Fruit fly (Drosophila melanogaster) whole organism, embryonic: Measurements from ENCODE around the gene CG9166.

ENCODE experiments used
- Antp ChIP-seq: fragments of 200-800 bp; sonication (Bioruptor generic); optimal IDR thresholded peaks from 3 replicates; lab custom pipeline; 2016; ENCODE audit warnings: missing biosample characterization, missing genetic modification characterization
- BEAF-32 ChIP-seq: fragments of 200-800 bp; sonication (Bioruptor generic); optimal IDR thresholded peaks from 3 replicates; lab custom pipeline; 2017; ENCODE audit warnings: missing biosample characterization, missing genetic modification characterization, mild to moderate bottlenecking, moderate library complexity, missing genetic modification reagents
- CG10209 ChIP-seq: fragments of 200-800 bp; sonication (Bioruptor generic); optimal IDR thresholded peaks from 3 replicates; lab custom pipeline; 2017; ENCODE audit warnings: missing biosample characterization, mild to moderate bottlenecking, missing genetic modification characterization, missing genetic modification reagents
- CG11456 ChIP-seq: fragments of 200-800 bp; sonication (Bioruptor generic); IDR thresholded peaks from 3 replicates; pipeline ENCODE4 v1.3.6; 2022; ENCODE audit warnings: missing biosample characterization, missing genetic modification characterization
- CG12299 ChIP-seq: fragments of 200-800 bp; sonication (Bioruptor generic); optimal IDR thresholded peaks from 2 replicates; lab custom pipeline; 2018; ENCODE audit warnings: missing biosample characterization, mild to moderate bottlenecking, missing genetic modification characterization
- CG14965 ChIP-seq: fragments of 200-800 bp; sonication (Bioruptor generic); optimal IDR thresholded peaks from 2 replicates; lab custom pipeline; 2016; ENCODE audit warnings: missing biosample characterization, missing genetic modification characterization, borderline replicate concordance
- CG17802 ChIP-seq: fragments of 200-800 bp; sonication (Bioruptor generic); optimal IDR thresholded peaks from 2 replicates; lab custom pipeline; 2018; ENCODE audit warnings: missing biosample characterization, mild to moderate bottlenecking, missing genetic modification characterization, moderate library complexity
- CG18764 ChIP-seq: fragments of 200-800 bp; sonication (Bioruptor generic); optimal IDR thresholded peaks from 3 replicates; lab custom pipeline; 2016; ENCODE audit warnings: missing biosample characterization, missing genetic modification characterization
- CG31365 ChIP-seq: fragments of 200-800 bp; sonication (Bioruptor generic); optimal IDR thresholded peaks from 2 replicates; lab custom pipeline; 2018; ENCODE audit warnings: missing biosample characterization, mild to moderate bottlenecking, missing genetic modification characterization
- CG33557 ChIP-seq: fragments of 200-800 bp; sonication (Bioruptor generic); optimal IDR thresholded peaks from 2 replicates; lab custom pipeline; 2019; ENCODE audit warnings: missing biosample characterization, mild to moderate bottlenecking, missing genetic modification characterization, moderate library complexity
- CG3726 ChIP-seq: fragments of 200-800 bp; sonication (Bioruptor generic); IDR thresholded peaks from 3 replicates; pipeline ENCODE4, ENCODE4 v1.3.6; 2022; ENCODE audit warnings: missing biosample characterization, missing genetic modification characterization
- CG4282 ChIP-seq: fragments of 200-800 bp; sonication (Bioruptor generic); optimal IDR thresholded peaks from 2 replicates; lab custom pipeline; 2016; ENCODE audit warnings: missing biosample characterization, missing genetic modification characterization
- CG4707 ChIP-seq: fragments of 200-800 bp; sonication (Bioruptor generic); optimal IDR thresholded peaks from 2 replicates; lab custom pipeline; 2018; ENCODE audit warnings: missing biosample characterization, mild to moderate bottlenecking, missing genetic modification characterization, moderate library complexity
- CG6272 ChIP-seq: fragments of 200-800 bp; sonication (Bioruptor generic); IDR thresholded peaks from 2 replicates; pipeline ENCODE4 v1.3.6; 2022; ENCODE audit warnings: missing biosample characterization, missing genetic modification characterization
- CG6765 ChIP-seq: fragments of 200-800 bp; sonication (Bioruptor generic); optimal IDR thresholded peaks from 3 replicates; lab custom pipeline; 2017; ENCODE audit warnings: missing biosample characterization, mild to moderate bottlenecking, missing genetic modification characterization
- CG8281 ChIP-seq: fragments of 200-800 bp; sonication (Bioruptor generic); optimal IDR thresholded peaks from 2 replicates; lab custom pipeline; 2018; ENCODE audit warnings: missing biosample characterization, mild to moderate bottlenecking, missing genetic modification characterization, moderate library complexity
- CG8290 ChIP-seq, 3 experiments: fragments of 200-800 bp; sonication (Bioruptor generic); optimal IDR thresholded peaks; 2 replicates each; lab custom pipeline; 2016 to 2019; ENCODE audit warnings: missing biosample characterization in 3 of 3, missing genetic modification characterization in 3 of 3, mild to moderate bottlenecking in 2 of 3, moderate library complexity in 1 of 3
- CG8388 ChIP-seq: fragments of 200-800 bp; sonication (Bioruptor generic); optimal IDR thresholded peaks from 2 replicates; lab custom pipeline; 2019; ENCODE audit warnings: missing biosample characterization, mild to moderate bottlenecking, missing genetic modification characterization, moderate library complexity
- CG8765 ChIP-seq: fragments of 200-800 bp; sonication (Bioruptor generic); IDR thresholded peaks from 2 replicates; pipeline ENCODE4 v1.3.6; 2022; ENCODE audit warnings: missing biosample characterization, missing genetic modification characterization
- CG9609 ChIP-seq: fragments of 200-800 bp; sonication (Bioruptor generic); optimal IDR thresholded peaks from 3 replicates; lab custom pipeline; 2016; ENCODE audit warnings: missing biosample characterization, missing genetic modification characterization
- Deaf1 ChIP-seq: fragments of 200-800 bp; optimal IDR thresholded peaks from 3 replicates; lab custom pipeline; 2019; ENCODE audit warnings: missing biosample characterization, mild to moderate bottlenecking, missing genetic modification characterization, moderate library complexity
- Dek ChIP-seq: fragments of 200-800 bp; sonication (Bioruptor generic); optimal IDR thresholded peaks from 3 replicates; lab custom pipeline; 2019; ENCODE audit warnings: missing biosample characterization, mild to moderate bottlenecking, missing genetic modification characterization, moderate library complexity
- E2f1 ChIP-seq: fragments of 200-800 bp; sonication (Bioruptor generic); IDR thresholded peaks from 2 replicates; pipeline ENCODE4 v1.3.6; 2022; ENCODE audit warnings: missing biosample characterization, missing genetic modification characterization
- H2.0 ChIP-seq: fragments of 200-800 bp; sonication (Bioruptor generic); IDR thresholded peaks from 2 replicates; pipeline ENCODE4 v1.3.6; 2022; ENCODE audit warnings: missing biosample characterization, missing genetic modification characterization
- HLH54F ChIP-seq: fragments of 200-800 bp; sonication (Bioruptor generic); optimal IDR thresholded peaks from 3 replicates; lab custom pipeline; 2016; ENCODE audit warnings: missing biosample characterization, missing genetic modification characterization
- HLHmδ ChIP-seq: fragments of 200-800 bp; sonication (Bioruptor generic); optimal IDR thresholded peaks from 2 replicates; lab custom pipeline; 2018; ENCODE audit warnings: missing biosample characterization, mild to moderate bottlenecking, missing genetic modification characterization, moderate library complexity
- Lhr ChIP-seq: fragments of 200-800 bp; sonication (Bioruptor generic); optimal IDR thresholded peaks from 3 replicates; lab custom pipeline; 2017; ENCODE audit warnings: mild to moderate bottlenecking, missing biosample characterization, missing genetic modification reagents, missing genetic modification characterization
- Max ChIP-seq: fragments of 200-800 bp; sonication (Bioruptor generic); optimal IDR thresholded peaks from 2 replicates; lab custom pipeline; 2016; ENCODE audit warnings: missing biosample characterization, mild to moderate bottlenecking, missing genetic modification characterization
- Oaz ChIP-seq: fragments of 200-800 bp; sonication (Bioruptor generic); IDR thresholded peaks from 2 replicates; pipeline ENCODE4 v1.3.6; 2022; ENCODE audit warnings: missing biosample characterization, missing genetic modification characterization
- Opbp ChIP-seq: fragments of 200-800 bp; sonication (Bioruptor generic); IDR thresholded peaks from 3 replicates; pipeline ENCODE4 v1.3.6; 2022; ENCODE audit warnings: missing biosample characterization, missing genetic modification characterization; ENCODE audit not compliant: partially characterized antibody
- Rx ChIP-seq: fragments of 200-800 bp; sonication (Bioruptor generic); IDR thresholded peaks from 2 replicates; pipeline ENCODE4 v1.3.6; 2022; ENCODE audit warnings: missing biosample characterization, missing genetic modification characterization
- ac ChIP-seq: fragments of 200-800 bp; sonication (Bioruptor generic); optimal IDR thresholded peaks from 3 replicates; lab custom pipeline; 2017; ENCODE audit warnings: missing biosample characterization, mild to moderate bottlenecking, missing genetic modification characterization
- amos ChIP-seq: fragments of 200-800 bp; sonication (Bioruptor generic); IDR thresholded peaks from 2 replicates; pipeline ENCODE4 v1.3.6; 2022; ENCODE audit warnings: missing biosample characterization, missing genetic modification characterization; ENCODE audit not compliant: partially characterized antibody
- ara ChIP-seq: fragments of 200-800 bp; sonication (Bioruptor generic); IDR thresholded peaks from 2 replicates; pipeline ENCODE4 v1.3.6; 2022; ENCODE audit warnings: missing biosample characterization, missing genetic modification characterization
- btn ChIP-seq: fragments of 200-800 bp; sonication (Bioruptor generic); optimal IDR thresholded peaks from 2 replicates; lab custom pipeline; 2016; ENCODE audit warnings: missing biosample characterization, missing genetic modification characterization
- cad ChIP-seq: fragments of >200 bp; optimal IDR thresholded peaks from 2 replicates; lab custom pipeline; 2017; ENCODE audit warnings: missing biosample characterization, missing genetic modification characterization
- dysf ChIP-seq: fragments of 200-800 bp; sonication (Bioruptor generic); IDR thresholded peaks from 3 replicates; pipeline ENCODE4 v1.3.6; 2022; ENCODE audit warnings: missing biosample characterization, missing genetic modification characterization
- ewg ChIP-seq: fragments of 200-800 bp; sonication (Bioruptor generic); optimal IDR thresholded peaks from 3 replicates; lab custom pipeline; 2017; ENCODE audit warnings: mild to moderate bottlenecking, missing biosample characterization, missing genetic modification reagents, missing genetic modification characterization
- gro ChIP-seq: fragments of 200-800 bp; sonication (Bioruptor generic); optimal IDR thresholded peaks from 2 replicates; lab custom pipeline; 2016; ENCODE audit warnings: missing biosample characterization, missing genetic modification characterization
- ham ChIP-seq: fragments of 200-800 bp; sonication (Bioruptor generic); IDR thresholded peaks from 2 replicates; pipeline ENCODE4 v1.3.6; 2022; ENCODE audit warnings: missing biosample characterization, missing genetic modification characterization
- hth ChIP-seq: fragments of >200 bp; optimal IDR thresholded peaks from 2 replicates; lab custom pipeline; 2017; ENCODE audit warnings: inconsistent platforms
- lab ChIP-seq: fragments of 200-800 bp; sonication (Bioruptor generic); optimal IDR thresholded peaks from 3 replicates; lab custom pipeline; 2017; ENCODE audit warnings: missing biosample characterization, missing genetic modification characterization, mild to moderate bottlenecking, moderate library complexity, missing genetic modification reagents
- mam ChIP-seq: fragments of 200-800 bp; sonication (Bioruptor generic); optimal IDR thresholded peaks from 3 replicates; lab custom pipeline; 2016; ENCODE audit warnings: missing biosample characterization, missing genetic modification characterization
- nerfin-2 ChIP-seq: fragments of 200-800 bp; sonication (Bioruptor generic); IDR thresholded peaks from 2 replicates; pipeline ENCODE4 v1.3.6; 2022; ENCODE audit warnings: missing biosample characterization, missing genetic modification characterization; ENCODE audit not compliant: partially characterized antibody
- nmo ChIP-seq: fragments of 200-800 bp; sonication (Bioruptor generic); optimal IDR thresholded peaks from 2 replicates; lab custom pipeline; 2018; ENCODE audit warnings: missing biosample characterization, mild to moderate bottlenecking, missing genetic modification characterization, moderate library complexity
- ro ChIP-seq: fragments of 200-800 bp; sonication (Bioruptor generic); IDR thresholded peaks from 2 replicates; pipeline ENCODE4 v1.3.6; 2022; ENCODE audit warnings: missing biosample characterization, missing genetic modification characterization
- sens-2 ChIP-seq: fragments of 200-800 bp; sonication (Bioruptor generic); IDR thresholded peaks from 2 replicates; pipeline ENCODE4 v1.3.6; 2022; ENCODE audit warnings: missing biosample characterization, missing genetic modification characterization
- slbo ChIP-seq: fragments of 200-800 bp; sonication (Bioruptor generic); IDR thresholded peaks from 2 replicates; pipeline ENCODE4 v1.3.6; 2022; ENCODE audit warnings: missing biosample characterization, missing genetic modification characterization
- sr ChIP-seq: fragments of 200-800 bp; sonication (Bioruptor generic); IDR thresholded peaks from 3 replicates; pipeline ENCODE4 v1.3.6; 2022; ENCODE audit warnings: missing biosample characterization, missing genetic modification characterization
- zen2 ChIP-seq: fragments of 200-800 bp; sonication (Bioruptor generic); IDR thresholded peaks from 3 replicates; pipeline ENCODE4 v1.3.6; 2022; ENCODE audit warnings: missing biosample characterization, missing genetic modification characterization; ENCODE audit not compliant: partially characterized antibody

CG9166 gene

DNA sequence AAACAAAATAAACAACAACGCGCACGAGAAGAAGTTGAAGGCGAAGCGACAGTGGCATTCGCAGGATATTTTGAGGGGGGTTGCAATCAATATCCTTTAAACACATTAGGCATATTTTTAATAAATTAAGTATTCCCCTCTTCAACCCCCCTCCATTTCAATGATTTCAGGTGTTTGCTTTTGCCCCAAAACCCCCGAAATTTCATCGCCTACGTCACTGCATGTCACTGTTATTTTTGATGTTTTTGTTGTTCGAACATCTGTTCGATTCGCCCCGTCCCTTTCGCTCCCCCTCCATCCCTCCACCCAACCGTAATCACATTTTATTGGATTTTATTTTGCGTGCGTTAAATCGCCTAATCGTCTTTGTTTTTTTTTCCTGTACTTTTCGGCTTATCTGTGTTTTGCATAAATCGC, 17.3 kb downstream of the CG9166 start (continued):
- TF ChIP-seq Opbp (GFP tag; lab: Robert Waterston, UW) (no peak), sr (peak; percentile 69; the same call in 2 of the 3 replicates), ac (peak; percentile 78), ham (GFP tag; lab: Robert Waterston, UW) (peak; percentile 66; the same call in 1 of the 2 replicates), CG4707 (no peak), HLHmδ (GFP tag; lab: Kevin White, UChicago) (no peak), CG3726 (GFP tag; lab: Robert Waterston, UW) (peak; percentile 87), CG8290 (GFP tag; optimal IDR thresholded peaks at IDR 0.05; lab: Kevin White, UChicago) (peak; percentile 58), CG8290 (tag; optimal IDR thresholded peaks at IDR 0.05; lab: Kevin White, UChicago) (peak in 1 of 2 experiments; percentile 89), E2f1 (GFP tag; lab: Robert Waterston, UW) (peak; percentile 87), BEAF-32 (GFP tag; lab: Kevin White, UChicago) (no peak), CG8388 (GFP tag; lab: Kevin White, UChicago) (peak; percentile 54), CG11456 (peak; percentile 86), Rx (GFP tag; lab: Robert Waterston, UW) (peak; percentile 81), CG6272 (peak; percentile 77), CG31365 (tag; lab: Kevin White, UChicago) (peak; percentile 41), Max (GFP tag; lab: Kevin White, UChicago) (peak; percentile 36), H2.0 (GFP tag; lab: Robert Waterston, UW) (peak; percentile 85), CG6765 (GFP tag; lab: Kevin White, UChicago) (no peak), CG12299 (tag; lab: Kevin White, UChicago) (peak; percentile 21), CG8281 (tag; lab: Kevin White, UChicago) (peak; percentile 35), ro (GFP tag; lab: Robert Waterston, UW) (peak; percentile 51), mam (peak; percentile 88), CG10209 (GFP tag; lab: Kevin White, UChicago) (peak; percentile 81), sens-2 (GFP tag; lab: Robert Waterston, UW) (peak; percentile 57), CG33557 (GFP tag; lab: Kevin White, UChicago) (peak; percentile 15), cad (GFP tag; lab: Kevin White, UChicago) (no peak), Oaz (peak; percentile 46; the same call in 1 of the 2 replicates), CG8765 (peak; percentile 96), dysf (GFP tag; lab: Robert Waterston, UW) (peak; percentile 89), Deaf1 (peak; percentile 22), zen2 (GFP tag; lab: Robert Waterston, UW) (0 out of 3 replicates have a peak, but pooled peaks have one; percentile 34), ewg (GFP tag; lab: Kevin White, UChicago) (peak; percentile 40), nerfin-2 (GFP tag; lab: Robert Waterston, UW) (no peak), btn (GFP tag; lab: Kevin White, UChicago) (peak; percentile 68), hth (lab: Kevin White, UChicago) (no peak), HLH54F (GFP tag; lab: Kevin White, UChicago) (peak; percentile 69), CG18764 (GFP tag; lab: Kevin White, UChicago) (peak; percentile 33), slbo (peak; percentile 92), Lhr (GFP tag; lab: Kevin White, UChicago) (peak; percentile 9), nmo (GFP tag; lab: Kevin White, UChicago) (peak; percentile 74), lab (GFP tag; lab: Kevin White, UChicago) (peak; percentile 88), ara (GFP tag; lab: Robert Waterston, UW) (peak; percentile 94), Dek (tag; lab: Kevin White, UChicago) (peak; percentile 50), amos (no peak), Antp (GFP tag; lab: Kevin White, UChicago) (peak; percentile 80), gro (GFP tag; lab: Kevin White, UChicago) (peak; percentile 35), CG4282 (GFP tag; lab: Kevin White, UChicago) (no peak), CG17802 (tag; lab: Kevin White, UChicago) (peak; percentile 46), CG9609 (GFP tag; lab: Kevin White, UChicago) (peak; percentile 74), CG14965 (GFP tag; lab: Kevin White, UChicago) (peak; percentile 38)
